Fruit fly (Drosophila melanogaster) whole organism, embryonic: ENCODE results near the gene CG8526.

Experiments used
- Atf6 ChIP-seq: fragments of 200-800 bp; sonication (Bioruptor generic); IDR thresholded peaks from 2 replicates; pipeline ENCODE4 v1.3.6; 2022; ENCODE audit warnings: missing biosample characterization, missing genetic modification characterization
- B-H2 ChIP-seq: fragments of 200-800 bp; sonication (Bioruptor generic); optimal IDR thresholded peaks from 2 replicates; lab custom pipeline; 2018; ENCODE audit warnings: missing biosample characterization, mild to moderate bottlenecking, missing genetic modification characterization
- CG10462 ChIP-seq: fragments of 200-800 bp; sonication (Bioruptor generic); optimal IDR thresholded peaks from 2 replicates; lab custom pipeline; 2016; ENCODE audit warnings: missing biosample characterization, missing genetic modification characterization
- CG10979 ChIP-seq: fragments of 200-800 bp; sonication (Bioruptor generic); optimal IDR thresholded peaks from 2 replicates; lab custom pipeline; 2018; ENCODE audit warnings: missing biosample characterization, mild to moderate bottlenecking, missing genetic modification characterization, moderate library complexity
- CG11093 ChIP-seq: fragments of 200-800 bp; sonication (Bioruptor generic); IDR thresholded peaks from 3 replicates; pipeline ENCODE4 v1.3.6; 2022; ENCODE audit warnings: missing biosample characterization, missing genetic modification characterization
- CG11695 ChIP-seq: fragments of 200-800 bp; sonication (Bioruptor generic); IDR thresholded peaks from 3 replicates; pipeline ENCODE4 v1.3.6; 2022; ENCODE audit warnings: missing biosample characterization, missing genetic modification characterization
- CG12299 ChIP-seq: fragments of 200-800 bp; sonication (Bioruptor generic); optimal IDR thresholded peaks from 2 replicates; lab custom pipeline; 2018; ENCODE audit warnings: missing biosample characterization, mild to moderate bottlenecking, missing genetic modification characterization
- CG12744 ChIP-seq: fragments of 200-800 bp; sonication (Bioruptor generic); optimal IDR thresholded peaks from 2 replicates; lab custom pipeline; 2016; ENCODE audit warnings: missing biosample characterization, missing genetic modification characterization
- CG12769 ChIP-seq: fragments of 200-800 bp; sonication (Bioruptor generic); optimal IDR thresholded peaks from 2 replicates; lab custom pipeline; 2019; ENCODE audit warnings: missing biosample characterization, mild to moderate bottlenecking, missing genetic modification characterization, moderate library complexity
- CG13424 ChIP-seq: fragments of 200-800 bp; sonication (Bioruptor generic); optimal IDR thresholded peaks from 2 replicates; lab custom pipeline; 2019; ENCODE audit warnings: missing biosample characterization, mild to moderate bottlenecking, missing genetic modification characterization, moderate library complexity
- CG17612 ChIP-seq: fragments of 200-800 bp; sonication (Bioruptor generic); IDR thresholded peaks from 2 replicates; pipeline ENCODE4 v1.3.6; 2022; ENCODE audit warnings: missing biosample characterization, missing genetic modification characterization
- CG1832 ChIP-seq: fragments of 200-800 bp; sonication (Bioruptor generic); optimal IDR thresholded peaks from 2 replicates; lab custom pipeline; 2017; ENCODE audit warnings: missing biosample characterization, mild to moderate bottlenecking, missing genetic modification characterization, inconsistent platforms
- CG2120 ChIP-seq: fragments of 200-800 bp; sonication (Bioruptor generic); optimal IDR thresholded peaks from 3 replicates; lab custom pipeline; 2016; ENCODE audit warnings: missing biosample characterization, missing genetic modification characterization
- CG32532 ChIP-seq: fragments of 200-800 bp; sonication (Bioruptor generic); IDR thresholded peaks from 2 replicates; pipeline ENCODE4 v1.3.6; 2022; ENCODE audit warnings: missing biosample characterization, missing genetic modification characterization
- CG3847 ChIP-seq: fragments of 200-800 bp; sonication (Bioruptor generic); IDR thresholded peaks from 2 replicates; pipeline ENCODE4 v1.3.6; 2022; ENCODE audit warnings: missing biosample characterization, missing genetic modification characterization
- CG42726 ChIP-seq: fragments of 200-800 bp; sonication (Bioruptor generic); IDR thresholded peaks from 2 replicates; pipeline ENCODE4 v1.3.6; 2022; ENCODE audit warnings: missing biosample characterization, missing genetic modification characterization; ENCODE audit not compliant: partially characterized antibody
- CG4282 ChIP-seq: fragments of 200-800 bp; sonication (Bioruptor generic); optimal IDR thresholded peaks from 2 replicates; lab custom pipeline; 2016; ENCODE audit warnings: missing biosample characterization, missing genetic modification characterization
- CG43689 ChIP-seq: fragments of 200-800 bp; sonication (Bioruptor generic); IDR thresholded peaks from 2 replicates; pipeline ENCODE4 v1.3.6; 2022; ENCODE audit warnings: missing biosample characterization, missing genetic modification characterization
- CG6654 ChIP-seq: fragments of 200-800 bp; sonication (Bioruptor generic); optimal IDR thresholded peaks from 2 replicates; lab custom pipeline; 2017; ENCODE audit warnings: missing biosample characterization, mild to moderate bottlenecking, missing genetic modification characterization
- CG9215 ChIP-seq: fragments of 200-800 bp; sonication (Bioruptor generic); IDR thresholded peaks from 2 replicates; pipeline ENCODE4 v1.3.6; 2022; ENCODE audit warnings: missing biosample characterization, missing genetic modification characterization
- CkIIα-i1 ChIP-seq: fragments of 200-800 bp; sonication (Bioruptor generic); IDR thresholded peaks from 2 replicates; pipeline ENCODE4 v1.3.6; 2022; ENCODE audit warnings: missing biosample characterization, missing genetic modification characterization
- Eip74EF ChIP-seq, 2 experiments: fragments of 200-800 bp in 1 of 2; fragments of >200 bp in 1 of 2; sonication (Bioruptor generic) in 1 of 2; optimal IDR thresholded peaks; 2 replicates each; lab custom pipeline; 2017 to 2019; ENCODE audit warnings: missing biosample characterization in 2 of 2, missing genetic modification characterization in 2 of 2, mild to moderate bottlenecking in 1 of 2, moderate library complexity in 1 of 2
- Gsc ChIP-seq: fragments of 200-800 bp; sonication (Bioruptor generic); IDR thresholded peaks from 2 replicates; pipeline ENCODE4 v1.3.6; 2022; ENCODE audit warnings: missing biosample characterization, missing genetic modification characterization
- Hmr ChIP-seq: fragments of 200-800 bp; sonication (Bioruptor generic); optimal IDR thresholded peaks from 3 replicates; lab custom pipeline; 2017; ENCODE audit warnings: mild to moderate bottlenecking, missing biosample characterization, missing genetic modification reagents, missing genetic modification characterization
- MESR4 ChIP-seq: fragments of 200-800 bp; sonication (Bioruptor generic); optimal IDR thresholded peaks from 2 replicates; lab custom pipeline; 2018; ENCODE audit warnings: missing biosample characterization, mild to moderate bottlenecking, missing genetic modification characterization, moderate library complexity
- MTF-1 ChIP-seq: fragments of 200-800 bp; sonication (Bioruptor generic); optimal IDR thresholded peaks from 2 replicates; lab custom pipeline; 2018; ENCODE audit warnings: missing biosample characterization, mild to moderate bottlenecking, missing genetic modification characterization, borderline replicate concordance
- Oaz ChIP-seq: fragments of 200-800 bp; sonication (Bioruptor generic); IDR thresholded peaks from 2 replicates; pipeline ENCODE4 v1.3.6; 2022; ENCODE audit warnings: missing biosample characterization, missing genetic modification characterization
- Opbp ChIP-seq: fragments of 200-800 bp; sonication (Bioruptor generic); IDR thresholded peaks from 3 replicates; pipeline ENCODE4 v1.3.6; 2022; ENCODE audit warnings: missing biosample characterization, missing genetic modification characterization; ENCODE audit not compliant: partially characterized antibody
- Sry-δ ChIP-seq: fragments of 200-800 bp; sonication (Bioruptor generic); optimal IDR thresholded peaks from 2 replicates; lab custom pipeline; 2016; ENCODE audit warnings: missing biosample characterization, missing genetic modification characterization
- Vsx1 ChIP-seq: fragments of 200-800 bp; sonication (Bioruptor generic); optimal IDR thresholded peaks from 2 replicates; lab custom pipeline; 2017; ENCODE audit warnings: missing biosample characterization, mild to moderate bottlenecking, missing genetic modification characterization, missing genetic modification reagents
- ara ChIP-seq: fragments of 200-800 bp; sonication (Bioruptor generic); IDR thresholded peaks from 2 replicates; pipeline ENCODE4 v1.3.6; 2022; ENCODE audit warnings: missing biosample characterization, missing genetic modification characterization
- bigmax ChIP-seq: fragments of 200-800 bp; sonication (Bioruptor generic); optimal IDR thresholded peaks from 2 replicates; lab custom pipeline; 2018; ENCODE audit warnings: missing biosample characterization, mild to moderate bottlenecking, missing genetic modification characterization
- cas ChIP-seq: fragments of 200-800 bp; sonication (Bioruptor generic); IDR thresholded peaks from 2 replicates; pipeline ENCODE4 v1.3.6; 2022; ENCODE audit warnings: missing biosample characterization, missing genetic modification characterization
- cg ChIP-seq: fragments of 200-800 bp; sonication (Bioruptor generic); optimal IDR thresholded peaks from 3 replicates; lab custom pipeline; 2019; ENCODE audit warnings: missing biosample characterization, mild to moderate bottlenecking, missing genetic modification characterization, moderate library complexity
- chif ChIP-seq, 2 experiments: fragments of 200-800 bp; sonication (Bioruptor generic); optimal IDR thresholded peaks; 3 replicates each; lab custom pipeline; 2016; ENCODE audit warnings: missing biosample characterization in 2 of 2, missing genetic modification characterization in 2 of 2
- crol ChIP-seq: fragments of 200-800 bp; sonication (Bioruptor generic); IDR thresholded peaks from 2 replicates; pipeline ENCODE4 v1.3.6; 2022; ENCODE audit warnings: missing biosample characterization, missing genetic modification characterization
- dati ChIP-seq: fragments of 200-800 bp; sonication (Bioruptor generic); IDR thresholded peaks from 2 replicates; pipeline ENCODE4 v1.3.6; 2022; ENCODE audit warnings: missing biosample characterization, missing genetic modification characterization
- en ChIP-seq: fragments of 200-800 bp; sonication (Bioruptor generic); optimal IDR thresholded peaks from 2 replicates; lab custom pipeline; 2016; ENCODE audit warnings: missing biosample characterization, missing genetic modification characterization
- gcm ChIP-seq: fragments of 200-800 bp; sonication (Bioruptor generic); optimal IDR thresholded peaks from 2 replicates; lab custom pipeline; 2019; ENCODE audit warnings: missing biosample characterization, mild to moderate bottlenecking, missing genetic modification characterization, moderate library complexity
- h ChIP-seq: fragments of >200 bp; optimal IDR thresholded peaks from 2 replicates; lab custom pipeline; 2017
- lab ChIP-seq: fragments of 200-800 bp; sonication (Bioruptor generic); optimal IDR thresholded peaks from 3 replicates; lab custom pipeline; 2017; ENCODE audit warnings: missing biosample characterization, missing genetic modification characterization, mild to moderate bottlenecking, moderate library complexity, missing genetic modification reagents
- lov ChIP-seq, 2 experiments: fragments of 200-800 bp in 1 of 2; fragments of >200 bp in 1 of 2; sonication (Bioruptor generic) in 1 of 2; IDR thresholded peaks in 1 of 2; optimal IDR thresholded peaks in 1 of 2; 2 replicates in 1 of 2; 3 replicates in 1 of 2; pipeline versions ENCODE4 v1.3.6 to Lab custom; 2017 to 2022; ENCODE audit warnings: missing biosample characterization in 1 of 2, missing genetic modification characterization in 1 of 2
- onecut ChIP-seq: fragments of 200-800 bp; sonication (Bioruptor generic); IDR thresholded peaks from 2 replicates; pipeline ENCODE4 v1.3.6; 2022; ENCODE audit warnings: missing biosample characterization, missing genetic modification characterization
- rib ChIP-seq: fragments of 200-800 bp; sonication (Bioruptor generic); IDR thresholded peaks from 2 replicates; pipeline ENCODE4 v1.3.6; 2022; ENCODE audit warnings: missing biosample characterization, missing genetic modification characterization
- salm ChIP-seq: fragments of 200-800 bp; sonication (Bioruptor generic); optimal IDR thresholded peaks from 2 replicates; lab custom pipeline; 2018; ENCODE audit warnings: missing biosample characterization, mild to moderate bottlenecking, missing genetic modification characterization
- sens-2 ChIP-seq: fragments of 200-800 bp; sonication (Bioruptor generic); IDR thresholded peaks from 2 replicates; pipeline ENCODE4 v1.3.6; 2022; ENCODE audit warnings: missing biosample characterization, missing genetic modification characterization
- vfl ChIP-seq: fragments of 200-800 bp; sonication (Bioruptor generic); optimal IDR thresholded peaks from 2 replicates; lab custom pipeline; 2016; ENCODE audit warnings: missing biosample characterization, missing genetic modification characterization
- vvl ChIP-seq: fragments of 200-800 bp; sonication (Bioruptor generic); IDR thresholded peaks from 2 replicates; pipeline ENCODE4 v1.3.6; 2022; ENCODE audit warnings: missing biosample characterization, missing genetic modification characterization
- wdn ChIP-seq: fragments of 200-800 bp; sonication (Bioruptor generic); IDR thresholded peaks from 2 replicates; pipeline ENCODE4 v1.3.6; 2022; ENCODE audit warnings: missing biosample characterization, missing genetic modification characterization
- wor ChIP-seq: fragments of 200-800 bp; sonication (Bioruptor generic); IDR thresholded peaks from 2 replicates; pipeline ENCODE4 v1.3.6; 2022; ENCODE audit warnings: missing biosample characterization, missing genetic modification characterization

Gene CG8526

dm6 chr3R:9784341-9785062, 16.6 kb upstream of the CG8526 start, which contains the start of the genes MtnA and CG8500 (continued):
- no peak for TF ChIP-seq CG12744
- peak; percentile 12 for TF ChIP-seq bigmax (GFP tag; lab: Kevin White, UChicago)
- TF ChIP-seq onecut, result peak; percentile 87
- no peak for TF ChIP-seq Oaz
- no peak for TF ChIP-seq CkIIα-i1 (GFP tag; lab: Robert Waterston, UW)
- no peak for TF ChIP-seq dati (GFP tag; lab: Robert Waterston, UW)
- TF ChIP-seq CG17612 (GFP tag; lab: Robert Waterston, UW), result no peak
- 0 out of 2 replicates have a peak, but pooled peaks have one; percentile 7 for TF ChIP-seq CG3847 (GFP tag; lab: Robert Waterston, UW)
- TF ChIP-seq CG2120 (GFP tag; lab: Kevin White, UChicago), result no peak
- no peak for TF ChIP-seq chif (GFP tag; optimal IDR thresholded peaks at IDR 0.05; lab: Kevin White, UChicago)
- no peak for TF ChIP-seq ara
- TF ChIP-seq CG13424 (tag; lab: Kevin White, UChicago), result no peak
- TF ChIP-seq salm (tag; lab: Kevin White, UChicago), result no peak
- TF ChIP-seq gcm (GFP tag; lab: Kevin White, UChicago), result no peak
- TF ChIP-seq lov (optimal IDR thresholded peaks at IDR 0.05; lab: Kevin White, UChicago), result no peak
- 0 out of 3 replicates have a peak, but pooled peaks have one; percentile 19 for TF ChIP-seq lov (GFP tag; IDR thresholded peaks at IDR 0.05; lab: Robert Waterston, UW)
- TF ChIP-seq crol, result peak; percentile 93
- TF ChIP-seq cg (GFP tag; lab: Kevin White, UChicago), result no peak
- TF ChIP-seq CG9215, result no peak
- TF ChIP-seq lab (GFP tag; lab: Kevin White, UChicago), result peak; percentile 51
- TF ChIP-seq Sry-δ (GFP tag; lab: Kevin White, UChicago), result no peak
- no peak for TF ChIP-seq CG12299
- TF ChIP-seq wdn (GFP tag; lab: Robert Waterston, UW), result no peak
- TF ChIP-seq CG11695, result no peak
- TF ChIP-seq h, result no peak
- no peak for TF ChIP-seq CG10462 (GFP tag; lab: Kevin White, UChicago)
- TF ChIP-seq sens-2 (GFP tag; lab: Robert Waterston, UW), result no peak
- no peak for TF ChIP-seq CG4282 (GFP tag; lab: Kevin White, UChicago)
- 0 out of 3 replicates have a peak, but pooled peaks have one; percentile 24 for TF ChIP-seq Opbp (GFP tag; lab: Robert Waterston, UW)
- peak; percentile 79 for TF ChIP-seq Hmr (GFP tag; lab: Kevin White, UChicago)
- TF ChIP-seq Vsx1 (GFP tag; lab: Kevin White, UChicago), result no peak
- peak; percentile 23 for TF ChIP-seq MESR4
- peak; percentile 52; the same call in 1 of the 2 replicates for TF ChIP-seq CG42726 (GFP tag; lab: Robert Waterston, UW)
- no peak for TF ChIP-seq en
- TF ChIP-seq CG10979 (tag; lab: Kevin White, UChicago), result no peak
- no peak for TF ChIP-seq vfl (GFP tag; lab: Kevin White, UChicago)
- no peak for TF ChIP-seq CG11093
- TF ChIP-seq B-H2 (GFP tag; lab: Kevin White, UChicago), result peak; percentile 15
- TF ChIP-seq Atf6 (GFP tag; lab: Robert Waterston, UW), result no peak
- peak; percentile 100 for TF ChIP-seq MTF-1
- no peak for TF ChIP-seq CG1832 (GFP tag; lab: Kevin White, UChicago)
- TF ChIP-seq Eip74EF (GFP tag; optimal IDR thresholded peaks at IDR 0.05; lab: Kevin White, UChicago), result no peak
- TF ChIP-seq CG32532 (GFP tag; lab: Robert Waterston, UW), result no peak
- no peak for TF ChIP-seq rib
- no peak for TF ChIP-seq Gsc (GFP tag; lab: Robert Waterston, UW)
- no peak for TF ChIP-seq CG43689
- TF ChIP-seq CG6654, result no peak
- no peak for TF ChIP-seq cas (GFP tag; lab: Robert Waterston, UW)
- TF ChIP-seq wor (GFP tag; lab: Robert Waterston, UW), result no peak
- TF ChIP-seq vvl (GFP tag; lab: Robert Waterston, UW), result no peak
- TF ChIP-seq CG12769, result no peak
